Fruit fly (Drosophila melanogaster) whole organism, embryonic: ENCODE results near the gene Rdh.

ENCODE experiments used
- B-H2 ChIP-seq: fragments of 200-800 bp; sonication (Bioruptor generic); optimal IDR thresholded peaks from 2 replicates; lab custom pipeline; 2018; ENCODE audit warnings: missing biosample characterization, mild to moderate bottlenecking, missing genetic modification characterization
- Blimp-1 ChIP-seq: fragments of 200-800 bp; sonication (Bioruptor generic); optimal IDR thresholded peaks from 3 replicates; lab custom pipeline; 2018; ENCODE audit warnings: missing biosample characterization, missing genetic modification characterization, mild to moderate bottlenecking, moderate library complexity, missing genetic modification reagents
- CG10543 ChIP-seq: fragments of 200-800 bp; sonication (Bioruptor generic); optimal IDR thresholded peaks from 3 replicates; lab custom pipeline; 2017; ENCODE audit warnings: missing biosample characterization, mild to moderate bottlenecking, missing genetic modification characterization, moderate library complexity
- CG11560 ChIP-seq: fragments of 200-800 bp; sonication (Bioruptor generic); IDR thresholded peaks from 3 replicates; pipeline ENCODE4 v1.3.6; 2022; ENCODE audit warnings: missing biosample characterization, missing genetic modification characterization
- CG12155 ChIP-seq: fragments of 200-800 bp; sonication (Bioruptor generic); optimal IDR thresholded peaks from 3 replicates; lab custom pipeline; 2016; ENCODE audit warnings: missing biosample characterization, missing genetic modification characterization
- CG17568 ChIP-seq: fragments of 200-800 bp; sonication (Bioruptor generic); optimal IDR thresholded peaks from 2 replicates; lab custom pipeline; 2018; ENCODE audit warnings: missing biosample characterization, mild to moderate bottlenecking, missing genetic modification characterization, moderate library complexity
- CG17829 ChIP-seq: fragments of 200-800 bp; optimal IDR thresholded peaks from 2 replicates; lab custom pipeline; 2019; ENCODE audit warnings: missing biosample characterization, mild to moderate bottlenecking, missing genetic modification characterization, moderate library complexity
- CG30431 ChIP-seq: fragments of 200-800 bp; sonication (Bioruptor generic); optimal IDR thresholded peaks from 2 replicates; lab custom pipeline; 2017; ENCODE audit warnings: missing biosample characterization, missing genetic modification characterization
- CG31365 ChIP-seq: fragments of 200-800 bp; sonication (Bioruptor generic); optimal IDR thresholded peaks from 2 replicates; lab custom pipeline; 2018; ENCODE audit warnings: missing biosample characterization, mild to moderate bottlenecking, missing genetic modification characterization
- CG43689 ChIP-seq: fragments of 200-800 bp; sonication (Bioruptor generic); IDR thresholded peaks from 2 replicates; pipeline ENCODE4 v1.3.6; 2022; ENCODE audit warnings: missing biosample characterization, missing genetic modification characterization
- CG4617 ChIP-seq: fragments of 200-800 bp; sonication (Bioruptor generic); optimal IDR thresholded peaks from 3 replicates; lab custom pipeline; 2016; ENCODE audit warnings: missing biosample characterization, missing genetic modification characterization, borderline replicate concordance
- CG4854 ChIP-seq: fragments of 200-800 bp; sonication (Bioruptor generic); optimal IDR thresholded peaks from 2 replicates; lab custom pipeline; 2016; ENCODE audit warnings: missing biosample characterization, missing genetic modification characterization, inconsistent platforms
- CG5245 ChIP-seq: fragments of 200-800 bp; sonication (Bioruptor generic); optimal IDR thresholded peaks from 3 replicates; lab custom pipeline; 2016; ENCODE audit warnings: missing biosample characterization, missing genetic modification characterization
- CG6791 ChIP-seq: fragments of 200-800 bp; sonication (Bioruptor generic); IDR thresholded peaks from 3 replicates; pipeline ENCODE4 v1.3.6; 2022; ENCODE audit warnings: missing biosample characterization, missing genetic modification characterization; ENCODE audit not compliant: partially characterized antibody
- CG7928 ChIP-seq: fragments of 200-800 bp; sonication (Bioruptor generic); optimal IDR thresholded peaks from 2 replicates; lab custom pipeline; 2017; ENCODE audit warnings: missing biosample characterization, mild to moderate bottlenecking, missing genetic modification characterization
- CoRest ChIP-seq: fragments of 200-800 bp; sonication (Bioruptor generic); optimal IDR thresholded peaks from 3 replicates; lab custom pipeline; 2018; ENCODE audit warnings: missing biosample characterization, mild to moderate bottlenecking, missing genetic modification characterization, moderate library complexity
- Elba2 ChIP-seq: fragments of 200-800 bp; sonication (Bioruptor generic); optimal IDR thresholded peaks from 3 replicates; lab custom pipeline; 2016; ENCODE audit warnings: missing biosample characterization, missing genetic modification characterization
- Hand ChIP-seq: fragments of 200-800 bp; sonication (Bioruptor generic); optimal IDR thresholded peaks from 2 replicates; lab custom pipeline; 2017; ENCODE audit warnings: mild to moderate bottlenecking, missing biosample characterization, missing genetic modification reagents, missing genetic modification characterization
- HmgZ ChIP-seq: fragments of 200-800 bp; sonication (Bioruptor generic); optimal IDR thresholded peaks from 2 replicates; lab custom pipeline; 2018; ENCODE audit warnings: missing biosample characterization, mild to moderate bottlenecking, missing genetic modification characterization
- Hr3 ChIP-seq: fragments of 200-800 bp; sonication (Bioruptor generic); optimal IDR thresholded peaks from 3 replicates; lab custom pipeline; 2016; ENCODE audit warnings: missing biosample characterization, missing genetic modification characterization
- Lhr ChIP-seq: fragments of 200-800 bp; sonication (Bioruptor generic); optimal IDR thresholded peaks from 3 replicates; lab custom pipeline; 2017; ENCODE audit warnings: mild to moderate bottlenecking, missing biosample characterization, missing genetic modification reagents, missing genetic modification characterization
- Lim3 ChIP-seq: fragments of 200-800 bp; sonication (Bioruptor generic); IDR thresholded peaks from 2 replicates; pipeline ENCODE4 v1.3.6; 2022; ENCODE audit warnings: missing biosample characterization, missing genetic modification characterization
- Mad ChIP-seq: fragments of 200-800 bp; sonication (Bioruptor generic); optimal IDR thresholded peaks from 2 replicates; lab custom pipeline; 2016; ENCODE audit warnings: missing biosample characterization, missing genetic modification characterization
- Max ChIP-seq: fragments of 200-800 bp; sonication (Bioruptor generic); optimal IDR thresholded peaks from 2 replicates; lab custom pipeline; 2016; ENCODE audit warnings: missing biosample characterization, mild to moderate bottlenecking, missing genetic modification characterization
- Meics ChIP-seq: fragments of 200-800 bp; sonication (Bioruptor generic); optimal IDR thresholded peaks from 2 replicates; lab custom pipeline; 2017; ENCODE audit warnings: missing biosample characterization, mild to moderate bottlenecking, missing genetic modification characterization
- Oaz ChIP-seq: fragments of 200-800 bp; sonication (Bioruptor generic); IDR thresholded peaks from 2 replicates; pipeline ENCODE4 v1.3.6; 2022; ENCODE audit warnings: missing biosample characterization, missing genetic modification characterization
- PHDP ChIP-seq: fragments of 200-800 bp; sonication (Bioruptor generic); optimal IDR thresholded peaks from 3 replicates; lab custom pipeline; 2018; ENCODE audit warnings: missing biosample characterization, mild to moderate bottlenecking, missing genetic modification characterization, moderate library complexity
- Rfx ChIP-seq: fragments of 200-800 bp; sonication (Bioruptor generic); IDR thresholded peaks from 2 replicates; pipeline ENCODE4 v1.3.6; 2022; ENCODE audit warnings: missing biosample characterization, missing genetic modification characterization
- Sox100B ChIP-seq: fragments of 200-800 bp; sonication (Bioruptor generic); optimal IDR thresholded peaks from 3 replicates; lab custom pipeline; 2018; ENCODE audit warnings: missing biosample characterization, mild to moderate bottlenecking, missing genetic modification characterization
- Xbp1 ChIP-seq: fragments of 200-800 bp; sonication (Bioruptor generic); optimal IDR thresholded peaks from 3 replicates; lab custom pipeline; 2016; ENCODE audit warnings: missing biosample characterization, mild to moderate bottlenecking, missing genetic modification characterization
- ato ChIP-seq: fragments of 200-800 bp; sonication (Bioruptor generic); IDR thresholded peaks from 2 replicates; pipeline ENCODE4 v1.3.6; 2022; ENCODE audit warnings: missing biosample characterization, missing genetic modification characterization; ENCODE audit not compliant: partially characterized antibody
- btn ChIP-seq: fragments of 200-800 bp; sonication (Bioruptor generic); optimal IDR thresholded peaks from 2 replicates; lab custom pipeline; 2016; ENCODE audit warnings: missing biosample characterization, missing genetic modification characterization
- chinmo ChIP-seq: fragments of 200-800 bp; sonication (Bioruptor generic); IDR thresholded peaks from 4 replicates; pipeline ENCODE4 v1.3.6; 2022; ENCODE audit warnings: missing biosample characterization, missing genetic modification characterization; ENCODE audit not compliant: partially characterized antibody
- chn ChIP-seq: fragments of 200-800 bp; sonication (Bioruptor generic); optimal IDR thresholded peaks from 2 replicates; lab custom pipeline; 2016; ENCODE audit warnings: missing biosample characterization, missing genetic modification characterization
- crol ChIP-seq: fragments of 200-800 bp; sonication (Bioruptor generic); IDR thresholded peaks from 2 replicates; pipeline ENCODE4 v1.3.6; 2022; ENCODE audit warnings: missing biosample characterization, missing genetic modification characterization
- dan ChIP-seq: fragments of 200-800 bp; sonication (Bioruptor generic); IDR thresholded peaks from 2 replicates; pipeline ENCODE4 v1.3.6; 2022; ENCODE audit warnings: missing biosample characterization, missing genetic modification characterization
- disco-r ChIP-seq: fragments of 200-800 bp; sonication (Bioruptor generic); optimal IDR thresholded peaks from 2 replicates; lab custom pipeline; 2016; ENCODE audit warnings: missing biosample characterization, missing genetic modification characterization
- emc ChIP-seq: fragments of 200-800 bp; sonication (Bioruptor generic); optimal IDR thresholded peaks from 2 replicates; lab custom pipeline; 2016; ENCODE audit warnings: missing biosample characterization, missing genetic modification characterization
- fru ChIP-seq: fragments of >200 bp; optimal IDR thresholded peaks from 2 replicates; lab custom pipeline; 2017
- ftz-f1 ChIP-seq: fragments of 200-800 bp; sonication (Bioruptor generic); optimal IDR thresholded peaks from 2 replicates; lab custom pipeline; 2016; ENCODE audit warnings: missing biosample characterization, missing genetic modification characterization
- gfzf ChIP-seq: fragments of 200-800 bp; sonication (Bioruptor generic); optimal IDR thresholded peaks from 2 replicates; lab custom pipeline; 2016; ENCODE audit warnings: missing biosample characterization, mild to moderate bottlenecking, missing genetic modification characterization, moderate library complexity
- gro ChIP-seq: fragments of 200-800 bp; sonication (Bioruptor generic); optimal IDR thresholded peaks from 2 replicates; lab custom pipeline; 2016; ENCODE audit warnings: missing biosample characterization, missing genetic modification characterization
- pros ChIP-seq: fragments of 200-800 bp; sonication (Bioruptor generic); optimal IDR thresholded peaks from 3 replicates; lab custom pipeline; 2019; ENCODE audit warnings: missing biosample characterization, mild to moderate bottlenecking, missing genetic modification characterization, moderate library complexity
- ranshi ChIP-seq: fragments of 200-800 bp; sonication (Bioruptor generic); IDR thresholded peaks from 2 replicates; pipeline ENCODE4 v1.3.6; 2022; ENCODE audit warnings: missing biosample characterization, missing genetic modification characterization
- row ChIP-seq: fragments of 200-800 bp; sonication (Bioruptor generic); IDR thresholded peaks from 3 replicates; pipeline ENCODE4 v1.3.6; 2022; ENCODE audit warnings: missing biosample characterization, missing genetic modification characterization
- sna ChIP-seq: fragments of 200-800 bp; sonication (Bioruptor generic); IDR thresholded peaks from 2 replicates; pipeline ENCODE4 v1.3.6; 2022; ENCODE audit warnings: missing biosample characterization, missing genetic modification characterization; ENCODE audit not compliant: partially characterized antibody
- sqz ChIP-seq: fragments of 200-800 bp; sonication (Bioruptor generic); optimal IDR thresholded peaks from 3 replicates; lab custom pipeline; 2018; ENCODE audit warnings: missing biosample characterization, mild to moderate bottlenecking, missing genetic modification characterization
- z ChIP-seq: fragments of 200-800 bp; sonication (Bioruptor generic); IDR thresholded peaks from 3 replicates; pipeline ENCODE4 v1.3.6; 2022; ENCODE audit warnings: missing biosample characterization, missing genetic modification characterization
- zfh1 ChIP-seq: fragments of 200-800 bp; sonication (Bioruptor generic); IDR thresholded peaks from 3 replicates; pipeline ENCODE4 v1.3.6; 2022; ENCODE audit warnings: missing biosample characterization, missing genetic modification characterization

Rdh gene

DNA sequence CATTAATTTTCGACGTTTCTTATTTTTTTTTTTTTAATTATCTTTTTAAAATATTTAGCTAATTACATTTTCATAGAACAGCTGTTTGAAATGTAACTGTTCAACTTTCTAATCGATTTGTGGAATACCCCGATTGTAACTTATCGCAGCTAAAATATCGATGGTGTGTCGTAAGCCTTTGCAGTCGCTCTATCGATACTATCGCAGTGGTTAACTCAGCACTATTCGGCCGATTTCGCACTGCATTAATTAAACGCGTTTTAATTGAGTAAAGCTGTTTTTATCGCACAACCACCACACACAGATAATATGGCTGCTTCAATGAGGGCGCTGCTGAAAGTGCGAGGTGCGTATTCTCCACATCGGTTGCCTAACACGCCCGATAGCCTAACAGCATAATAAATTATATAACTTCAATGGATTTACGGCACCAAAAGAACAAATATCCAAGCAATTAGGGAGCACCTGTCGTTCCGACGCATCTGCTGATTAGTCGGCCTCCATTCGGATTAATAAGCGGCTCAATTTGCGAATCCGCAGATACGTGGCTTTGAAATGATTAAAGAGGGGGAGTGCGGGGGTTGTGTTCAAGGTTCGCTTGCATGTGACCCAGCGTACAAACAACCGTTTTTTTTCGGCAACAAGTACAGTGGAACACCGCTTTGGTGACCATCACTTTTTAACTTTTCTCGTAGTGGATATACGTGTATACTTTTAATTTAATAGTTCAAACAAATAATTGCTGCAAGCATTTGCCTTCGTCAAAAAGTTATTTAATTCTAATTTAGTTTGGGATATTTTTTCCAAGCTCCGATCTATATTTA lies 11.0 kb upstream of the Rdh start, which contains the start of gene Scsalpha1 (continued):
- TF ChIP-seq pros (GFP tag; lab: Kevin White, UChicago) (no peak), HmgZ (tag; lab: Kevin White, UChicago) (peak; percentile 63), row (peak; percentile 68), CG17829 (peak; percentile 62), chinmo (peak; percentile 99), gfzf (GFP tag; lab: Kevin White, UChicago) (peak; percentile 29), CG11560 (tag; lab: Robert Waterston, UW) (peak; percentile 69; the same call in 1 of the 3 replicates), CG12155 (GFP tag; lab: Kevin White, UChicago) (peak; percentile 8), sqz (GFP tag; lab: Kevin White, UChicago) (peak; percentile 71), Elba2 (GFP tag; lab: Kevin White, UChicago) (no peak), Sox100B (GFP tag; lab: Kevin White, UChicago) (no peak), gro (GFP tag; lab: Kevin White, UChicago) (peak; percentile 14), CG4617 (GFP tag; lab: Kevin White, UChicago) (peak; percentile 72), zfh1 (GFP tag; lab: Robert Waterston, UW) (peak; percentile 68; the same call in 2 of the 3 replicates), Xbp1 (GFP tag; lab: Kevin White, UChicago) (peak; percentile 43), crol (peak; percentile 94), CoRest (peak; percentile 25), Rfx (GFP tag; lab: Robert Waterston, UW) (peak; percentile 61), CG4854 (GFP tag; lab: Kevin White, UChicago) (no peak), CG31365 (tag; lab: Kevin White, UChicago) (no peak), Hand (GFP tag; lab: Kevin White, UChicago) (peak; percentile 12), CG7928 (GFP tag; lab: Kevin White, UChicago) (no peak), disco-r (no peak), Max (GFP tag; lab: Kevin White, UChicago) (no peak), sna (peak; percentile 98), Lim3 (GFP tag; lab: Robert Waterston, UW) (no peak), dan (GFP tag; lab: Robert Waterston, UW) (no peak), Meics (peak; percentile 37), CG43689 (GFP tag; lab: Robert Waterston, UW) (no peak), ftz-f1 (GFP tag; lab: Kevin White, UChicago) (peak; percentile 84), Hr3 (no peak), ato (GFP tag; lab: Robert Waterston, UW) (peak; percentile 100), CG6791 (GFP tag; lab: Robert Waterston, UW) (peak; percentile 100), CG10543 (GFP tag; lab: Kevin White, UChicago) (no peak), ranshi (GFP tag; lab: Robert Waterston, UW) (peak; percentile 23; the same call in 1 of the 2 replicates), btn (GFP tag; lab: Kevin White, UChicago) (no peak), chn (GFP tag; lab: Kevin White, UChicago) (peak; percentile 20), CG30431 (GFP tag; lab: Kevin White, UChicago) (no peak), Mad (no peak), B-H2 (no peak), emc (GFP tag; lab: Kevin White, UChicago) (no peak), fru (lab: Kevin White, UChicago) (no peak), z (no peak), CG5245 (GFP tag; lab: Kevin White, UChicago) (no peak), Oaz (no peak), PHDP (tag; lab: Kevin White, UChicago) (peak; percentile 41), Lhr (GFP tag; lab: Kevin White, UChicago) (peak; percentile 45), Blimp-1 (GFP tag; lab: Kevin White, UChicago) (peak; percentile 9), CG17568 (no peak)
